Worm (Caenorhabditis elegans) whole organism, mixed stage, embryonic: ENCODE data around the gene srbc-83.

Experiments used
- blmp-1 ChIP-seq: fragments of 150-350 bp; optimal IDR thresholded peaks from 2 replicates; lab custom pipeline; 2014; ENCODE audit warnings: missing biosample characterization, missing genetic modification characterization
- ces-1 ChIP-seq: fragments of 150-350 bp; optimal IDR thresholded peaks from 2 replicates; lab custom pipeline; 2014; ENCODE audit warnings: missing biosample characterization, missing genetic modification reagents, missing genetic modification characterization
- elt-3 ChIP-seq: fragments of 150-350 bp; optimal IDR thresholded peaks from 2 replicates; lab custom pipeline; 2014; ENCODE audit warnings: missing biosample characterization, missing genetic modification characterization
- ham-2 ChIP-seq: fragments of 200-800 bp; sonication (Bioruptor generic); optimal IDR thresholded peaks from 2 replicates; lab custom pipeline; 2018; ENCODE audit warnings: mild to moderate bottlenecking, missing genetic modification characterization, missing compliant biosample characterization
- lin-13 ChIP-seq: fragments of 150-350 bp; optimal IDR thresholded peaks from 2 replicates; lab custom pipeline; 2014; ENCODE audit warnings: missing biosample characterization, missing genetic modification characterization
- mep-1 ChIP-seq: fragments of 150-350 bp; optimal IDR thresholded peaks from 2 replicates; lab custom pipeline; 2017; ENCODE audit warnings: missing biosample characterization, missing genetic modification reagents, missing genetic modification characterization, inconsistent platforms
- nhr-76 ChIP-seq: sonication (generic microtip); optimal IDR thresholded peaks from 2 replicates; lab custom pipeline; 2017; ENCODE audit warnings: missing biosample characterization, missing genetic modification characterization
- pha-4 ChIP-seq: fragments of 150-350 bp; optimal IDR thresholded peaks from 2 replicates; lab custom pipeline; 2018; ENCODE audit warnings: missing biosample characterization, missing genetic modification reagents, missing genetic modification characterization
- snpc-4 ChIP-seq: fragments of 150-350 bp; optimal IDR thresholded peaks from 2 replicates; lab custom pipeline; 2014; ENCODE audit warnings: missing biosample characterization, missing genetic modification characterization
- unc-120 ChIP-seq: sonication (generic microtip); optimal IDR thresholded peaks from 2 replicates; lab custom pipeline; 2017; ENCODE audit warnings: missing genetic modification characterization, missing compliant biosample characterization; ENCODE audit not compliant: poor library complexity, severe bottlenecking

- TF ChIP-seq snpc-4, result no peak
- no peak for TF ChIP-seq mep-1 (tag; lab: Kevin White, UChicago)
- TF ChIP-seq unc-120 (tag; lab: Kevin White, UChicago), result no peak
- no peak for TF ChIP-seq ham-2 (GFP tag; lab: Kevin White, UChicago)
- no peak for TF ChIP-seq blmp-1 (tag; lab: Kevin White, UChicago)
- no peak for TF ChIP-seq ces-1 (GFP tag; lab: Kevin White, UChicago)
- no peak for TF ChIP-seq nhr-76 (tag; lab: Kevin White, UChicago)
- no peak for TF ChIP-seq lin-13 (tag; lab: Kevin White, UChicago)
- no peak for TF ChIP-seq elt-3
- no peak for TF ChIP-seq pha-4 (tag; lab: Kevin White, UChicago)
Observed at ce11 chrV:16317244-16317643, 20.1 kb downstream of the srbc-83 start, which contains the start of gene srh-180.
